Worm (Caenorhabditis elegans): ENCODE results near the gene csq-1.

The csq-1 gene

ce11 chrX:14684406-14684927, at the start of gene csq-1:
csq-1 (plus strand) TSS chrX:14684877.
- TF ChIP-seq him-1 (tag; optimal IDR thresholded peaks at IDR 0.05) = no peak
- no peak for TF ChIP-seq dao-5 (tag; optimal IDR thresholded peaks at IDR 0.05)
- TF ChIP-seq W03F9.2 (tag; optimal IDR thresholded peaks at IDR 0.05) = no peak

- TF ChIP-seq him-1 (tag; optimal IDR thresholded peaks at IDR 0.05) = no peak
- TF ChIP-seq dao-5 (tag; optimal IDR thresholded peaks at IDR 0.05) = no peak
- TF ChIP-seq W03F9.2 (tag; optimal IDR thresholded peaks at IDR 0.05) = no peak
These were observed 48.5 kb upstream of the csq-1 start, which contains the start of gene F54E4.3 for ce11 chrX:14636157-14636556. F54E4.3 (minus strand) TSS chrX:14636421.

DNA sequence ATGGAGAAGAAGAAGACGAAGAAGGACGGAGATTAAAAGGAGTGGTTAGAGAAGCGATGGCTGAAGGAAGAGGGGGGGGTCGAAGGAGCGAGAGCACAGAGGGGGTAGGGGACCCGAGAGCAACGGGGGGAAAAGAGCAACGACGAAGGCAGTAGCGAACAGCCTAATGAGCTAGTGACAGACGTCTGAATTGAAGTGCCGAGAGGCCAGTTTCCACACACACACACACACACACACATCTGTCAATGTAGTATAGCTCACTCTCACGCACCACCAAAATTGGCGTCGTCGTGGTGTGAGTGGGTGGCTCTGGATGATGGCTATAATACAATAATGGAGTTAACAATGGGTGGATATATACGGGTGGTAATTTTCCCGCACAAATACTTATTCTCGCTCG, 48.0 kb upstream of the csq-1 start:
- TF ChIP-seq W03F9.2 (tag; optimal IDR thresholded peaks at IDR 0.05) (no peak), him-1 (tag; optimal IDR thresholded peaks at IDR 0.05) (peak; percentile 83)

DNA sequence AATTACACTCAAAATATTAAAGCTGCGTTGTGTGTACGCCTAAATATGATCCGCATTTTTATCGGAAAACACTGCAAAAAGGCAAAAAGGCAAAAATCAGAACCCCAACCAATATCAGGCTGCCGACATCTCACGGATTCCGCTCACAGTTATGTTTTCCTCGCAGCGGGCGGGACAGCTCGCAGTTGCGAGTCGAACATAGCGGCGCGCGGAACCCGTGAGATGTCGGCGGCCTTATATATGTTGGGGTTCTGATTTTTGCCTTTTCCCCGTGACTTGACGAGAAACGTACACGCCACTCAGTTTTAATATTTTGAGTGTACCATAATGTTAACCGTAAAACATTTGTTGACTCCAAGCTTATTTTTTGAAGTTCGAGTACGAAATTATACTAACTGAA, 47.2 kb upstream of the csq-1 start:
- TF ChIP-seq W03F9.2 (tag; optimal IDR thresholded peaks at IDR 0.05) (no peak), dao-5 (tag; optimal IDR thresholded peaks at IDR 0.05) (no peak), him-1 (tag; optimal IDR thresholded peaks at IDR 0.05) (no peak)

DNA sequence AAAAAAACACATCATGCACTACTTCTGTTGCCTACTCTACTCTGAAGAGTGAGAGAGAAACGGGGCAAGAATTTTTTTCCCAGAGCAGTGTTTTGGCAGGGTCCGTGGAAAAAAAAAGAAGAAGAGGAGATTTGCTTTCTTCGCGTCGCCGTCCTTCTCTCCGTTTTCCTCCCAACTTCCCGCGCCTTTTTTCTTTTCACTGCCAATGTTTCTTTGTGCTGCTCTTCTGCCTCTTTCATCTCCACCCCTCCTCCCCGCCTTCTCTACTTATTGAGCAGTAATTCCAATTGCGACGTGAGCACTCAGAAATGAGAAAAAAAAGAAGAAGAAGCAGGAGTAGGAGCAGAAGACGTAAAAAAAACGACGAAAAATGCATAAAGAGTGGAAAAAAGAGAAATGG, 44.7 kb upstream of the csq-1 start:
- TF ChIP-seq him-1 (tag; optimal IDR thresholded peaks at IDR 0.05) = peak; percentile 78
- TF ChIP-seq W03F9.2 (tag; optimal IDR thresholded peaks at IDR 0.05) = no peak

DNA sequence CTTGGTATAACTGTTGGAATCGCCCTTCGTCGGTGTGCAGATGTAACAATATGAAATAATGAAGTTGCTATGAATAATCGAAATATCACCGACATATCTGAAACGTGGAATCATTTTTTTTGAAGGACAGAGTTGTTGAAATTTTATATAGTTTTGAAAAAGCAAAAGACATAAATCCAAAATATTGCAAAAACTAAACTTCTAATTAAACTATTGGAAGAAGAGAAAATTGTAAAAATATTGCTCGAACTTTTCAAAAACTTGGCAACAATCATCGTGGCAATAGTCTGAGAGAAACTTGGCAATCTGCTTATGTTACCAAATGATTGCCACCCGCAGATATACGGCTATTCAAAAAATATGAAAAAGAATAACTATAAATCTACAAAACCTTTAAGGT, 39.3 kb upstream of the csq-1 start, which contains the start of gene F54E4.4:
TSS of gene F54E4.4 (minus strand) at position 101 of the 400 bp plus-strand sequence.
- TF ChIP-seq dao-5 (tag; optimal IDR thresholded peaks at IDR 0.05) = no peak

DNA sequence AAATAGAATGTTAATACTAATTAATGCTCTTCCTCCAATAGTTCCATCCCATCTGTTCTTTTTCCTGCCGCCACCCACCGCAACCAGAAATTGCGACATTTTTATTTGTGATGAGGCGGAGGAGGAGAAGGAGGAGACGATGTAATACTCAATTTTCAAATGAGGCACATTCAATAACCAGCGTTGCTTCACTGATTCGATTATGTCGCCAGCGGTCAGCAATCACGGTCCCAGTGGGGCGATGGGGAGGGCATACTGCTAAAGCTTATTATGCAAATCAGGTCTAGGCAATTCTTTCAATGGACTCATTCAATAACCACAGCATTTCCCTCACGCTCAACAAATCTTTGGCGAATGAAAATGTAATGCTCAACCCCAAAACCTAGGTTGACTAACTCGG, 35.5 kb upstream of the csq-1 start:
- TF ChIP-seq dao-5 (tag; optimal IDR thresholded peaks at IDR 0.05) (no peak), W03F9.2 (tag; optimal IDR thresholded peaks at IDR 0.05) (no peak), him-1 (tag; optimal IDR thresholded peaks at IDR 0.05) (no peak)

ce11 chrX:14652058-14652457, 32.6 kb upstream of the csq-1 start:
- no peak for TF ChIP-seq W03F9.2 (tag; optimal IDR thresholded peaks at IDR 0.05)
- TF ChIP-seq dao-5 (tag; optimal IDR thresholded peaks at IDR 0.05) = no peak
- TF ChIP-seq him-1 (tag; optimal IDR thresholded peaks at IDR 0.05) = no peak

ce11 chrX:14653486-14653885, 31.2 kb upstream of the csq-1 start:
- TF ChIP-seq dao-5 (tag; optimal IDR thresholded peaks at IDR 0.05) = no peak
- TF ChIP-seq W03F9.2 (tag; optimal IDR thresholded peaks at IDR 0.05) = no peak
- TF ChIP-seq him-1 (tag; optimal IDR thresholded peaks at IDR 0.05) = no peak

DNA sequence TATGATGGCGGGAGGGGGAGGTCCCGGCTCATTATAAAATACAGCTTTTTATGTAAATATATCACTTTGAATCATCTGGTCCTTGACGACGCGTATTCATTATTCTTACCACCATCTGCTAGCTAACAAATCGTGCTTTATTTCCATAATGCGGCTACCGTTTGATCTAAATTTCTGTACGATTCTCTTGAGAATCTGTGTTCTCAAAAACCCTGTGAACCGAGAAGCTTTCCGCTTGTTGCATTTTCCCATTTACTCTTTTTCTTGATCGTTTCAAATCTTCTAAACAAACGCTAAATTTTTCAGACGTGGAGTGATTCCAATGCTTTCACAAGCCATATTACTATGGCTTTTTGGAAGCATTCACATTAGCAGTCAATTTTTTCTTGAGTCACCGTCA, 30.0 kb upstream of the csq-1 start, which contains the start of gene syg-2:
TSS of gene syg-2 (plus strand) at position 301 of the 400 bp plus-strand sequence.
- TF ChIP-seq him-1 (tag; optimal IDR thresholded peaks at IDR 0.05) (no peak), dao-5 (tag; optimal IDR thresholded peaks at IDR 0.05) (no peak), W03F9.2 (tag; optimal IDR thresholded peaks at IDR 0.05) (no peak)

DNA sequence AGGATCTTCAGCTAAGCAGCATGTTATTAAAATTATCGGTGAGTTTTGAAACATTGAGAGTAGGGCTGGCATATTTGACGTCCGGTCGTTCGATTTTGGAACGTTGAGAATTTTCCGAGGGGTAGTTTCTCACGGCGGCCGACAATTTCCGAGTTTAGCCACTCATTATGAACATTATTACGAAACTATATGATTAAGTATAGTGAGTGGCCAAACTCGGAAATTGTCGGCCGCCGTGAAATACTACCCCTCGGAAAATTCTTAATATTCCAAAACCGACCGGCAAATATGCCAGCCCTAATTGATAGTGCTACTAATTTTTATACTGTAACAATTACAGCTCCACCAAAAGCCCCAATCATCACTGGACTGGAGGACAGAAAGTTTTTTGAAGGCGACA, 27.2 kb upstream of the csq-1 start:
- TF ChIP-seq him-1 (tag; optimal IDR thresholded peaks at IDR 0.05) = no peak
- no peak for TF ChIP-seq W03F9.2 (tag; optimal IDR thresholded peaks at IDR 0.05)
- no peak for TF ChIP-seq dao-5 (tag; optimal IDR thresholded peaks at IDR 0.05)

DNA sequence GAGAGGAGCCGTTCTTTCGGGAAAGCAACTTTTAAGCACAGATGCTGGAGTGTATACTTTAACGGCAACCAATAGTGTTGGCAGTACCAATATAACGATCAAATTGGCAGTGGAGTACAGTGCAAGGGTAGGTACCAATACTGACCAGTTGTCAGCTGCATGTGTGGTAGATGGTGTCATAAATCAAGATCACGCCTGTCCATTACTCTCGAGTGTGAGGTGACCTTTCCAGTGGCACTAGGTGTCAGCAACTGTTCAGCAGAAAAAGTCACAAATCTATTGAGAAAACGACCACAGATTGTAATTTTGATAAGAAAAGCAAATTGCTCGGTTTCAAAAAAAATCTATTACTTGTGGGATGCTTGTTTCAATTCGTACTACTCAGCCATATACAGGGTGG, 25.2 kb upstream of the csq-1 start:
- no peak for TF ChIP-seq dao-5 (tag; optimal IDR thresholded peaks at IDR 0.05)

- TF ChIP-seq dao-5 (tag; optimal IDR thresholded peaks at IDR 0.05) (no peak), W03F9.2 (tag; optimal IDR thresholded peaks at IDR 0.05) (no peak), him-1 (tag; optimal IDR thresholded peaks at IDR 0.05) (no peak)
These were observed 22.8 kb upstream of the csq-1 start for ce11 chrX:14661918-14662317.

- TF ChIP-seq him-1 (tag; optimal IDR thresholded peaks at IDR 0.05) = no peak
- no peak for TF ChIP-seq W03F9.2 (tag; optimal IDR thresholded peaks at IDR 0.05)
- no peak for TF ChIP-seq dao-5 (tag; optimal IDR thresholded peaks at IDR 0.05)
These were observed 22.2 kb upstream of the csq-1 start for ce11 chrX:14662460-14662859.

ce11 chrX:14664028-14664427, 20.6 kb upstream of the csq-1 start, which contains the start of gene C26G2.2:
C26G2.2 (plus strand) TSS chrX:14664328.
- no peak for TF ChIP-seq W03F9.2 (tag; optimal IDR thresholded peaks at IDR 0.05)
- TF ChIP-seq him-1 (tag; optimal IDR thresholded peaks at IDR 0.05) = no peak
- no peak for TF ChIP-seq dao-5 (tag; optimal IDR thresholded peaks at IDR 0.05)

All from whole organism, L4/young adult.